Worm (Caenorhabditis elegans) whole organism, midembryonic: ENCODE data around the gene pigm-1.

Experiments
- flt-1 ChIP-seq: fragments of 200-800 bp; sonication (Bioruptor generic); IDR thresholded peaks from 2 replicates; pipeline ENCODE4 v1.3.6; 2022; ENCODE audit warnings: missing genetic modification characterization, missing compliant biosample characterization
- ztf-23 ChIP-seq: fragments of 200-800 bp; sonication (Bioruptor generic); IDR thresholded peaks from 2 replicates; pipeline ENCODE4 v1.3.6; 2022; ENCODE audit warnings: missing genetic modification reagents, missing genetic modification characterization, missing compliant biosample characterization

DNA sequence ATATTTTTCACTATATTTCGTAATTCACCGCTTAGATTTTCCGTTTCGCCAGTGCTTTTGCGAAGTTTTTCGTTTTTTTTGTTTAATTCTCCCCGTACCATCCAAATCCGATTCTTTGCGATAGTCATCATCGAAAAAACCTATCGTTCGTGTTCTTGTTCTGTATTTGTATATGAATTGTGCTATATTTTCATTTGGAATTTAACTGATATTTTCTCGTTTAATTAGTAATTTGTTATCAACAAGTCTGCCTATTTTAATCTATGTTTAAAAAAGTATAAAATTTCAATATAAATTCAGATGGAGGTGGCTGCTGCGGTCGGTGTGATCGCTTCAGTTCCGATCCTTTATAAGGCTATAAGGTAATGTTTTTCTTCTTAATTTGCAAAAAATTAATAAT, 45.7 kb upstream of the pigm-1 start, which contains the start of gene samp-1:
- TF ChIP-seq flt-1 (GFP tag; lab: Robert Waterston, UW) (no peak), ztf-23 (GFP tag; lab: Robert Waterston, UW) (no peak)
